Fruit fly (Drosophila melanogaster) whole organism: ENCODE data around the gene CG45690.

Source experiments
- CG8478 ChIP-seq: fragments of >200 bp; optimal IDR thresholded peaks from 2 replicates; lab custom pipeline; 2018; ENCODE audit warnings: inconsistent platforms
- Dll ChIP-seq: fragments of >200 bp; optimal IDR thresholded peaks from 2 replicates; lab custom pipeline; 2017
- EcR ChIP-seq, 2 experiments: fragments of >200 bp; optimal IDR thresholded peaks; 2 replicates each; lab custom pipeline; 2017; ENCODE audit warnings: missing biosample characterization in 2 of 2, missing genetic modification characterization in 2 of 2, missing genetic modification reagents in 2 of 2
- pan ChIP-seq: fragments of >200 bp; optimal IDR thresholded peaks from 2 replicates; lab custom pipeline; 2017
- psq ChIP-seq: fragments of >200 bp; optimal IDR thresholded peaks from 2 replicates; lab custom pipeline; 2017
- usp ChIP-seq: fragments of >200 bp; optimal IDR thresholded peaks from 2 replicates; lab custom pipeline; 2017; ENCODE audit warnings: missing biosample characterization, missing genetic modification characterization, mixed read lengths

Gene CG45690

dm6 chr2L:10701499-10702062, 43.5 kb downstream of the CG45690 start, which contains the start of gene Lip1:
Gene Lip1, minus strand, starts transcription at chr2L:10701544.
- TF ChIP-seq usp (GFP tag; lab: Kevin White, UChicago) = no peak
- no peak for TF ChIP-seq psq (lab: Kevin White, UChicago)
- TF ChIP-seq CG8478 (lab: Kevin White, UChicago) = no peak
- no peak for TF ChIP-seq pan
- TF ChIP-seq Dll = no peak
- no peak for TF ChIP-seq EcR (GFP tag; optimal IDR thresholded peaks at IDR 0.05; lab: Kevin White, UChicago)

dm6 chr2L:10703281-10703680, 45.2 kb downstream of the CG45690 start, which contains the start of gene CG6415:
Gene CG6415, plus strand, starts transcription at chr2L:10703621.
- TF ChIP-seq usp (GFP tag; lab: Kevin White, UChicago) = no peak
- TF ChIP-seq psq (lab: Kevin White, UChicago) = no peak
- no peak for TF ChIP-seq CG8478 (lab: Kevin White, UChicago)
- no peak for TF ChIP-seq Dll
- TF ChIP-seq EcR (GFP tag; optimal IDR thresholded peaks at IDR 0.05; lab: Kevin White, UChicago) = no peak
- no peak for TF ChIP-seq pan

- TF ChIP-seq Dll (no peak), pan (no peak), CG8478 (lab: Kevin White, UChicago) (no peak), usp (GFP tag; lab: Kevin White, UChicago) (no peak), EcR (GFP tag; optimal IDR thresholded peaks at IDR 0.05; lab: Kevin White, UChicago) (no peak), psq (lab: Kevin White, UChicago) (no peak)
These were observed 46.3 kb downstream of the CG45690 start for dm6 chr2L:10704425-10704824.

dm6 chr2L:10706267-10706666, 48.2 kb downstream of the CG45690 start:
- TF ChIP-seq psq (lab: Kevin White, UChicago) (no peak), usp (GFP tag; lab: Kevin White, UChicago) (no peak), EcR (GFP tag; optimal IDR thresholded peaks at IDR 0.05; lab: Kevin White, UChicago) (no peak), CG8478 (lab: Kevin White, UChicago) (no peak)

dm6 chr2L:10708089-10708488, 50.0 kb downstream of the CG45690 start:
- TF ChIP-seq Dll (no peak), psq (lab: Kevin White, UChicago) (no peak), EcR (GFP tag; optimal IDR thresholded peaks at IDR 0.05; lab: Kevin White, UChicago) (no peak), usp (GFP tag; lab: Kevin White, UChicago) (no peak), pan (no peak), CG8478 (lab: Kevin White, UChicago) (no peak)
